Fruit fly (Drosophila melanogaster) whole organism, embryonic: ENCODE measurements around the gene CG33235.

ENCODE experiments used
- CG11247 ChIP-seq: fragments of 200-800 bp; sonication (Bioruptor generic); IDR thresholded peaks from 2 replicates; pipeline ENCODE4 v1.3.6; 2022; ENCODE audit warnings: missing biosample characterization, missing genetic modification characterization
- CG11398 ChIP-seq: fragments of 200-800 bp; sonication (Bioruptor generic); optimal IDR thresholded peaks from 2 replicates; lab custom pipeline; 2016; ENCODE audit warnings: missing biosample characterization, missing genetic modification characterization
- CG11504 ChIP-seq: fragments of 200-800 bp; sonication (Bioruptor generic); optimal IDR thresholded peaks from 3 replicates; lab custom pipeline; 2019; ENCODE audit warnings: missing biosample characterization, mild to moderate bottlenecking, missing genetic modification characterization, moderate library complexity
- CG11695 ChIP-seq: fragments of 200-800 bp; sonication (Bioruptor generic); IDR thresholded peaks from 3 replicates; pipeline ENCODE4 v1.3.6; 2022; ENCODE audit warnings: missing biosample characterization, missing genetic modification characterization
- CG15269 ChIP-seq: fragments of 200-800 bp; sonication (Bioruptor generic); optimal IDR thresholded peaks from 2 replicates; lab custom pipeline; 2018; ENCODE audit warnings: missing biosample characterization, mild to moderate bottlenecking, missing genetic modification characterization, moderate library complexity
- CG1529 ChIP-seq: fragments of 200-800 bp; sonication (Bioruptor generic); optimal IDR thresholded peaks from 3 replicates; lab custom pipeline; 2018; ENCODE audit warnings: missing biosample characterization, missing genetic modification characterization
- CG1647 ChIP-seq: fragments of 200-800 bp; sonication (Bioruptor generic); optimal IDR thresholded peaks from 3 replicates; lab custom pipeline; 2016; ENCODE audit warnings: missing biosample characterization, missing genetic modification characterization
- CG16813 ChIP-seq: fragments of 200-800 bp; sonication (Bioruptor generic); IDR thresholded peaks from 3 replicates; pipeline ENCODE4 v1.3.6; 2022; ENCODE audit warnings: missing biosample characterization, missing genetic modification characterization; ENCODE audit not compliant: partially characterized antibody
- CG17359 ChIP-seq: fragments of 200-800 bp; sonication (Bioruptor generic); optimal IDR thresholded peaks from 3 replicates; lab custom pipeline; 2018; ENCODE audit warnings: missing biosample characterization, mild to moderate bottlenecking, missing genetic modification characterization, moderate library complexity
- CG17385 ChIP-seq: fragments of 200-800 bp; sonication (Bioruptor generic); optimal IDR thresholded peaks from 3 replicates; lab custom pipeline; 2018; ENCODE audit warnings: missing biosample characterization, mild to moderate bottlenecking, missing genetic modification characterization
- CG1792 ChIP-seq: fragments of 200-800 bp; sonication (Bioruptor generic); optimal IDR thresholded peaks from 2 replicates; lab custom pipeline; 2016; ENCODE audit warnings: missing biosample characterization, missing genetic modification characterization
- CG18011 ChIP-seq: fragments of 200-800 bp; sonication (Bioruptor generic); optimal IDR thresholded peaks from 2 replicates; lab custom pipeline; 2017; ENCODE audit warnings: missing biosample characterization, missing genetic modification characterization, mild to moderate bottlenecking, moderate library complexity, missing genotype
- CG2116 ChIP-seq: fragments of 200-800 bp; sonication (Bioruptor generic); optimal IDR thresholded peaks from 3 replicates; lab custom pipeline; 2018; ENCODE audit warnings: missing biosample characterization, mild to moderate bottlenecking, missing genetic modification characterization
- CG30403 ChIP-seq: fragments of 200-800 bp; sonication (Bioruptor generic); optimal IDR thresholded peaks from 3 replicates; lab custom pipeline; 2016; ENCODE audit warnings: missing biosample characterization, missing genetic modification characterization
- CG32772 ChIP-seq: fragments of 200-800 bp; sonication (Bioruptor generic); IDR thresholded peaks from 2 replicates; pipeline ENCODE4 v1.3.6; 2022; ENCODE audit warnings: missing biosample characterization, missing genetic modification characterization
- CG3995 ChIP-seq: fragments of 200-800 bp; sonication (Bioruptor generic); optimal IDR thresholded peaks from 3 replicates; lab custom pipeline; 2016; ENCODE audit warnings: missing biosample characterization, missing genetic modification characterization
- CG6813 ChIP-seq: fragments of 200-800 bp; sonication (Bioruptor generic); optimal IDR thresholded peaks from 2 replicates; lab custom pipeline; 2017; ENCODE audit warnings: missing biosample characterization, missing genetic modification characterization, mild to moderate bottlenecking, moderate library complexity, missing genetic modification reagents
- CG8281 ChIP-seq: fragments of 200-800 bp; sonication (Bioruptor generic); optimal IDR thresholded peaks from 2 replicates; lab custom pipeline; 2018; ENCODE audit warnings: missing biosample characterization, mild to moderate bottlenecking, missing genetic modification characterization, moderate library complexity
- CG8388 ChIP-seq: fragments of 200-800 bp; sonication (Bioruptor generic); optimal IDR thresholded peaks from 2 replicates; lab custom pipeline; 2019; ENCODE audit warnings: missing biosample characterization, mild to moderate bottlenecking, missing genetic modification characterization, moderate library complexity
- CG9932 ChIP-seq: fragments of 200-800 bp; sonication (Bioruptor generic); IDR thresholded peaks from 2 replicates; pipeline ENCODE4 v1.3.6; 2022; ENCODE audit warnings: missing biosample characterization, missing genetic modification characterization
- Dad ChIP-seq: fragments of 200-800 bp; sonication (Bioruptor generic); optimal IDR thresholded peaks from 3 replicates; lab custom pipeline; 2016; ENCODE audit warnings: missing biosample characterization, missing genetic modification characterization
- Hmr ChIP-seq: fragments of 200-800 bp; sonication (Bioruptor generic); optimal IDR thresholded peaks from 3 replicates; lab custom pipeline; 2017; ENCODE audit warnings: mild to moderate bottlenecking, missing biosample characterization, missing genetic modification reagents, missing genetic modification characterization
- NC2β ChIP-seq: fragments of 200-800 bp; sonication (Bioruptor generic); optimal IDR thresholded peaks from 2 replicates; lab custom pipeline; 2016; ENCODE audit warnings: missing biosample characterization, missing genetic modification characterization
- Rfx ChIP-seq: fragments of 200-800 bp; sonication (Bioruptor generic); IDR thresholded peaks from 2 replicates; pipeline ENCODE4 v1.3.6; 2022; ENCODE audit warnings: missing biosample characterization, missing genetic modification characterization
- Rx ChIP-seq: fragments of 200-800 bp; sonication (Bioruptor generic); IDR thresholded peaks from 2 replicates; pipeline ENCODE4 v1.3.6; 2022; ENCODE audit warnings: missing biosample characterization, missing genetic modification characterization
- Sox100B ChIP-seq: fragments of 200-800 bp; sonication (Bioruptor generic); optimal IDR thresholded peaks from 3 replicates; lab custom pipeline; 2018; ENCODE audit warnings: missing biosample characterization, mild to moderate bottlenecking, missing genetic modification characterization
- abd-A ChIP-seq: fragments of 200-800 bp; sonication (Bioruptor generic); optimal IDR thresholded peaks from 3 replicates; lab custom pipeline; 2019; ENCODE audit warnings: missing biosample characterization, mild to moderate bottlenecking, missing genetic modification characterization, moderate library complexity
- amos ChIP-seq: fragments of 200-800 bp; sonication (Bioruptor generic); IDR thresholded peaks from 2 replicates; pipeline ENCODE4 v1.3.6; 2022; ENCODE audit warnings: missing biosample characterization, missing genetic modification characterization; ENCODE audit not compliant: partially characterized antibody
- ase ChIP-seq: fragments of 200-800 bp; sonication (Bioruptor generic); IDR thresholded peaks from 3 replicates; pipeline ENCODE4 v1.3.6; 2022; ENCODE audit warnings: missing biosample characterization, missing genetic modification characterization
- ato ChIP-seq: fragments of 200-800 bp; sonication (Bioruptor generic); IDR thresholded peaks from 2 replicates; pipeline ENCODE4 v1.3.6; 2022; ENCODE audit warnings: missing biosample characterization, missing genetic modification characterization; ENCODE audit not compliant: partially characterized antibody
- bab2 ChIP-seq: fragments of 200-800 bp; sonication (Bioruptor generic); optimal IDR thresholded peaks from 2 replicates; lab custom pipeline; 2016; ENCODE audit warnings: missing biosample characterization, missing genetic modification characterization
- eve ChIP-seq, 2 experiments: fragments of >200 bp; optimal IDR thresholded peaks; 2 replicates each; lab custom pipeline; 2017; ENCODE audit warnings: missing biosample characterization in 2 of 2, missing genetic modification characterization in 2 of 2
- exex ChIP-seq: fragments of 200-800 bp; sonication (Bioruptor generic); optimal IDR thresholded peaks from 4 replicates; lab custom pipeline; 2018; ENCODE audit warnings: missing biosample characterization, mild to moderate bottlenecking, missing genetic modification characterization, moderate library complexity
- fd64A ChIP-seq: fragments of 200-800 bp; sonication (Bioruptor generic); optimal IDR thresholded peaks from 3 replicates; lab custom pipeline; 2018; ENCODE audit warnings: missing biosample characterization, mild to moderate bottlenecking, missing genetic modification characterization
- grau ChIP-seq: fragments of 200-800 bp; optimal IDR thresholded peaks from 3 replicates; lab custom pipeline; 2019; ENCODE audit warnings: missing biosample characterization, mild to moderate bottlenecking, missing genetic modification characterization, moderate library complexity
- grn ChIP-seq: fragments of 200-800 bp; sonication (Bioruptor generic); optimal IDR thresholded peaks from 3 replicates; lab custom pipeline; 2017; ENCODE audit warnings: missing biosample characterization, missing genetic modification characterization
- gsb-n ChIP-seq: fragments of 200-800 bp; sonication (Bioruptor generic); optimal IDR thresholded peaks from 3 replicates; lab custom pipeline; 2018; ENCODE audit warnings: missing biosample characterization, mild to moderate bottlenecking, missing genetic modification characterization
- oc ChIP-seq: fragments of 200-800 bp; sonication (Bioruptor generic); optimal IDR thresholded peaks from 2 replicates; lab custom pipeline; 2018; ENCODE audit warnings: missing biosample characterization, mild to moderate bottlenecking, missing genetic modification characterization, moderate library complexity
- pzg ChIP-seq: fragments of 200-800 bp; sonication (Bioruptor generic); optimal IDR thresholded peaks from 3 replicates; lab custom pipeline; 2018; ENCODE audit warnings: missing biosample characterization, mild to moderate bottlenecking, missing genetic modification characterization, moderate library complexity
- sc ChIP-seq, 3 experiments: fragments of >200 bp in 2 of 3; fragments of 200-800 bp in 1 of 3; sonication (Bioruptor generic) in 1 of 3; optimal IDR thresholded peaks; 2 replicates in 2 of 3; 3 replicates in 1 of 3; lab custom pipeline; 2017; ENCODE audit warnings: mild to moderate bottlenecking in 1 of 3, missing biosample characterization in 1 of 3, missing genetic modification characterization in 1 of 3, missing genetic modification reagents in 1 of 3
- schlank ChIP-seq: fragments of 200-800 bp; sonication (Bioruptor generic); optimal IDR thresholded peaks from 2 replicates; lab custom pipeline; 2018; ENCODE audit warnings: missing biosample characterization, mild to moderate bottlenecking, missing genetic modification characterization
- sens ChIP-seq: fragments of 200-800 bp; sonication (Bioruptor generic); peaks from one replicate; lab custom pipeline; 2016; ENCODE audit warnings: missing biosample characterization, missing genetic modification characterization
- sim ChIP-seq: fragments of 200-800 bp; sonication (Bioruptor generic); IDR thresholded peaks from 2 replicates; pipeline ENCODE4 v1.3.6; 2022; ENCODE audit warnings: missing biosample characterization, missing genetic modification characterization
- sisA ChIP-seq: fragments of 200-800 bp; sonication (Bioruptor generic); IDR thresholded peaks from 2 replicates; pipeline ENCODE4 v1.3.6; 2022; ENCODE audit warnings: missing biosample characterization, missing genetic modification characterization
- tap ChIP-seq: fragments of 200-800 bp; optimal IDR thresholded peaks from 3 replicates; lab custom pipeline; 2019; ENCODE audit warnings: missing biosample characterization, mild to moderate bottlenecking, missing genetic modification characterization, moderate library complexity
- trh ChIP-seq: fragments of 200-800 bp; sonication (Bioruptor generic); optimal IDR thresholded peaks from 2 replicates; lab custom pipeline; 2016; ENCODE audit warnings: missing biosample characterization, missing genetic modification characterization
- usp ChIP-seq: fragments of >200 bp; optimal IDR thresholded peaks from 2 replicates; lab custom pipeline; 2017; ENCODE audit warnings: missing biosample characterization, missing genetic modification characterization
- wor ChIP-seq: fragments of 200-800 bp; sonication (Bioruptor generic); IDR thresholded peaks from 2 replicates; pipeline ENCODE4 v1.3.6; 2022; ENCODE audit warnings: missing biosample characterization, missing genetic modification characterization
- zfh2 ChIP-seq: fragments of 200-800 bp; sonication (Bioruptor generic); optimal IDR thresholded peaks from 2 replicates; lab custom pipeline; 2016; ENCODE audit warnings: missing biosample characterization, missing genetic modification characterization

CG33235 gene

dm6 chrX:11449476-11450119 lies 41.8 kb downstream of the CG33235 start (continued):
- TF ChIP-seq Dad: peak; percentile 83
- TF ChIP-seq CG1792 (GFP tag; lab: Kevin White, UChicago): peak; percentile 84
- TF ChIP-seq ato (GFP tag; lab: Robert Waterston, UW): no peak
- TF ChIP-seq CG1529 (GFP tag; lab: Kevin White, UChicago): peak; percentile 70
- peak; percentile 66 for TF ChIP-seq oc
- peak; percentile 37 for TF ChIP-seq CG2116
- peak; percentile 35 for TF ChIP-seq CG3995 (GFP tag; lab: Kevin White, UChicago)
- peak; percentile 91 for TF ChIP-seq Rfx (GFP tag; lab: Robert Waterston, UW)
- TF ChIP-seq zfh2: peak; percentile 80
- peak; percentile 84 for TF ChIP-seq CG11398 (GFP tag; lab: Kevin White, UChicago)
- TF ChIP-seq sim: peak; percentile 52; the same call in 1 of the 2 replicates
- TF ChIP-seq grn: peak; percentile 46
- peak; percentile 92 for TF ChIP-seq CG15269 (tag; lab: Kevin White, UChicago)
- TF ChIP-seq CG17385: peak; percentile 82
- TF ChIP-seq Hmr (GFP tag; lab: Kevin White, UChicago): peak; percentile 83
- TF ChIP-seq CG1647 (GFP tag; lab: Kevin White, UChicago): peak; percentile 82
- peak; percentile 68 for TF ChIP-seq gsb-n (tag; lab: Kevin White, UChicago)
- peak; percentile 85 for TF ChIP-seq Rx (GFP tag; lab: Robert Waterston, UW)
- peak; percentile 88 for TF ChIP-seq sisA (GFP tag; lab: Robert Waterston, UW)
- TF ChIP-seq sens (GFP tag; lab: Kevin White, UChicago): peak; percentile 97
- TF ChIP-seq usp (GFP tag; lab: Kevin White, UChicago): no peak
- peak; percentile 90 for TF ChIP-seq tap
- peak; percentile 86 for TF ChIP-seq CG9932 (GFP tag; lab: Robert Waterston, UW)
- peak; percentile 28 for TF ChIP-seq CG18011 (GFP tag; lab: Kevin White, UChicago)
- TF ChIP-seq trh (GFP tag; lab: Kevin White, UChicago): peak; percentile 51
- TF ChIP-seq sc (optimal IDR thresholded peaks at IDR 0.05; lab: Kevin White, UChicago): no peak
- peak; percentile 29 for TF ChIP-seq sc (GFP tag; optimal IDR thresholded peaks at IDR 0.05; lab: Kevin White, UChicago)
- peak; percentile 72 for TF ChIP-seq wor (GFP tag; lab: Robert Waterston, UW)
- TF ChIP-seq NC2β: peak; percentile 73
- peak; percentile 88 for TF ChIP-seq CG17359 (tag; lab: Kevin White, UChicago)
- TF ChIP-seq eve (GFP tag; optimal IDR thresholded peaks at IDR 0.05; lab: Kevin White, UChicago): peak in 1 of 2 experiments; percentile 92
- peak; percentile 85 for TF ChIP-seq bab2 (GFP tag; lab: Kevin White, UChicago)
- no peak for TF ChIP-seq amos (GFP tag; lab: Robert Waterston, UW)
- no peak for TF ChIP-seq CG16813 (GFP tag; lab: Robert Waterston, UW)
- TF ChIP-seq Sox100B: peak; percentile 70
- TF ChIP-seq CG8281: peak; percentile 59
- TF ChIP-seq CG32772 (GFP tag; lab: Robert Waterston, UW): peak; percentile 80
- peak; percentile 97 for TF ChIP-seq grau (tag; lab: Kevin White, UChicago)
- TF ChIP-seq exex: peak; percentile 55
- TF ChIP-seq CG11247 (GFP tag; lab: Robert Waterston, UW): peak; percentile 90
- TF ChIP-seq CG11504: peak; percentile 88
- TF ChIP-seq schlank (tag; lab: Kevin White, UChicago): peak; percentile 78
- TF ChIP-seq fd64A (GFP tag; lab: Kevin White, UChicago): peak; percentile 75
- TF ChIP-seq pzg (GFP tag; lab: Kevin White, UChicago): peak; percentile 5
- TF ChIP-seq abd-A: peak; percentile 33
- TF ChIP-seq CG30403 (GFP tag; lab: Kevin White, UChicago): peak; percentile 81
- TF ChIP-seq ase (GFP tag; lab: Robert Waterston, UW): peak; percentile 83; the same call in 2 of the 3 replicates
- TF ChIP-seq CG6813 (GFP tag; lab: Kevin White, UChicago): peak; percentile 81
- TF ChIP-seq CG8388 (GFP tag; lab: Kevin White, UChicago): peak; percentile 80
- TF ChIP-seq CG11695: peak; percentile 87
